Fruit fly (Drosophila melanogaster) whole organism, adult: ENCODE results near the gene CG10562.

Experiments used
- CG11617 ChIP-seq: fragments of 200-800 bp; sonication (Bioruptor generic); optimal IDR thresholded peaks from 2 replicates; lab custom pipeline; 2017; ENCODE audit warnings: mild to moderate bottlenecking, missing biosample characterization, missing genetic modification reagents, missing genetic modification characterization
- CG12768 ChIP-seq: fragments of 200-800 bp; sonication (Bioruptor generic); optimal IDR thresholded peaks from 2 replicates; lab custom pipeline; 2017; ENCODE audit warnings: missing biosample characterization, missing genetic modification characterization, mild to moderate bottlenecking, moderate library complexity, missing genetic modification reagents
- CG14711 ChIP-seq: fragments of 200-800 bp; sonication (Bioruptor generic); optimal IDR thresholded peaks from 2 replicates; lab custom pipeline; 2018; ENCODE audit warnings: missing biosample characterization, mild to moderate bottlenecking, missing genetic modification characterization, moderate library complexity
- CG1620 ChIP-seq: fragments of 200-800 bp; sonication (Bioruptor generic); optimal IDR thresholded peaks from 2 replicates; lab custom pipeline; 2016; ENCODE audit warnings: missing biosample characterization, missing genetic modification characterization
- CG33017 ChIP-seq: fragments of 200-800 bp; sonication (Bioruptor generic); optimal IDR thresholded peaks from 2 replicates; lab custom pipeline; 2018; ENCODE audit warnings: missing biosample characterization, mild to moderate bottlenecking, missing genetic modification characterization, moderate library complexity
- CG5204 ChIP-seq: fragments of 200-800 bp; sonication (Bioruptor generic); optimal IDR thresholded peaks from 2 replicates; lab custom pipeline; 2016; ENCODE audit warnings: missing biosample characterization, missing genetic modification characterization
- CG7045 ChIP-seq: fragments of 200-800 bp; sonication (Bioruptor generic); optimal IDR thresholded peaks from 2 replicates; lab custom pipeline; 2017; ENCODE audit warnings: missing biosample characterization, mild to moderate bottlenecking, missing genetic modification characterization
- CG7101 ChIP-seq: fragments of 200-800 bp; sonication (Bioruptor generic); optimal IDR thresholded peaks from 2 replicates; lab custom pipeline; 2018; ENCODE audit warnings: missing biosample characterization, mild to moderate bottlenecking, missing genetic modification characterization, moderate library complexity
- Clk ChIP-seq: fragments of 200-800 bp; sonication (Bioruptor generic); optimal IDR thresholded peaks from 2 replicates; lab custom pipeline; 2017; ENCODE audit warnings: missing biosample characterization, missing genetic modification characterization
- Crg-1 ChIP-seq: fragments of 200-800 bp; sonication (Bioruptor generic); optimal IDR thresholded peaks from 2 replicates; lab custom pipeline; 2016; ENCODE audit warnings: missing biosample characterization, missing genetic modification characterization
- Hr96 ChIP-seq: fragments of 200-800 bp; sonication (Bioruptor generic); optimal IDR thresholded peaks from 2 replicates; lab custom pipeline; 2016; ENCODE audit warnings: missing biosample characterization, missing genetic modification characterization
- Mnt ChIP-seq: fragments of 200-800 bp; sonication (Bioruptor generic); optimal IDR thresholded peaks from 2 replicates; lab custom pipeline; 2016; ENCODE audit warnings: missing biosample characterization, mild to moderate bottlenecking, missing genetic modification characterization
- bab1 ChIP-seq: fragments of 200-800 bp; sonication (Bioruptor generic); optimal IDR thresholded peaks from 3 replicates; lab custom pipeline; 2019; ENCODE audit warnings: missing biosample characterization, mild to moderate bottlenecking, missing genetic modification characterization, moderate library complexity
- cic ChIP-seq: fragments of 200-800 bp; sonication (Bioruptor generic); optimal IDR thresholded peaks from 2 replicates; lab custom pipeline; 2017; ENCODE audit warnings: missing biosample characterization, mild to moderate bottlenecking, missing genetic modification characterization, moderate library complexity
- cnc ChIP-seq, 2 experiments: fragments of >200 bp; optimal IDR thresholded peaks; 2 replicates each; lab custom pipeline; 2017
- kay ChIP-seq: fragments of 200-800 bp; sonication (Bioruptor generic); peaks from one replicate; lab custom pipeline; 2016; ENCODE audit warnings: missing biosample characterization, missing genetic modification characterization, borderline replicate concordance
- ovo ChIP-seq: fragments of 200-800 bp; sonication (Bioruptor generic); optimal IDR thresholded peaks from 2 replicates; lab custom pipeline; 2016; ENCODE audit warnings: missing biosample characterization, missing genetic modification characterization
- pad ChIP-seq: fragments of 200-800 bp; sonication (Bioruptor generic); optimal IDR thresholded peaks from 3 replicates; lab custom pipeline; 2017; ENCODE audit warnings: missing biosample characterization, missing genetic modification characterization, mild to moderate bottlenecking, moderate library complexity, missing genetic modification reagents
- tj ChIP-seq: fragments of 200-800 bp; sonication (Bioruptor generic); optimal IDR thresholded peaks from 3 replicates; lab custom pipeline; 2017; ENCODE audit warnings: missing biosample characterization, mild to moderate bottlenecking, missing genetic modification characterization, moderate library complexity
- toe ChIP-seq: fragments of 200-800 bp; sonication (Bioruptor generic); optimal IDR thresholded peaks from 2 replicates; lab custom pipeline; 2016; ENCODE audit warnings: missing biosample characterization, missing genetic modification characterization

The CG10562 gene

dm6 chr3R:25312583-25312982 is 10.0 kb downstream of the CG10562 start:
- TF ChIP-seq toe (GFP tag; lab: Kevin White, UChicago) (peak; percentile 26), tj (GFP tag; lab: Kevin White, UChicago) (no peak), kay (GFP tag; lab: Kevin White, UChicago) (no peak), CG33017 (no peak)

dm6 chr3R:25310843-25311242 is 11.7 kb downstream of the CG10562 start, which contains the start of gene CG31099:
CG31099 (minus strand) TSS chr3R:25310943.
- TF ChIP-seq CG1620 (no peak), Clk (GFP tag; lab: Kevin White, UChicago) (no peak), toe (GFP tag; lab: Kevin White, UChicago) (no peak), CG12768 (GFP tag; lab: Kevin White, UChicago) (no peak), cic (no peak), CG7045 (GFP tag; lab: Kevin White, UChicago) (no peak), CG33017 (no peak), kay (GFP tag; lab: Kevin White, UChicago) (no peak), CG14711 (tag; lab: Kevin White, UChicago) (no peak), CG7101 (no peak), bab1 (GFP tag; lab: Kevin White, UChicago) (no peak), ovo (GFP tag; lab: Kevin White, UChicago) (no peak)

dm6 chr3R:25309175-25309574 is 13.4 kb downstream of the CG10562 start:
- TF ChIP-seq cic (peak; percentile 5), CG33017 (no peak), Hr96 (GFP tag; lab: Kevin White, UChicago) (no peak)

- TF ChIP-seq CG12768 (GFP tag; lab: Kevin White, UChicago) (peak; percentile 61), Mnt (peak; percentile 33), Hr96 (GFP tag; lab: Kevin White, UChicago) (peak; percentile 1), pad (GFP tag; lab: Kevin White, UChicago) (no peak), ovo (GFP tag; lab: Kevin White, UChicago) (no peak), CG7045 (GFP tag; lab: Kevin White, UChicago) (no peak), Crg-1 (GFP tag; lab: Kevin White, UChicago) (no peak), cic (peak; percentile 46)
These were observed 14.3 kb downstream of the CG10562 start, which contains the start of gene CG10550 for dm6 chr3R:25308228-25308627. CG10550 (minus strand) TSS chr3R:25308391.

dm6 chr3R:25305822-25306544 is 16.6 kb downstream of the CG10562 start:
- peak; percentile 95 for TF ChIP-seq kay (GFP tag; lab: Kevin White, UChicago)
- peak; percentile 54 to 91 for TF ChIP-seq cnc (optimal IDR thresholded peaks at IDR 0.05; lab: Kevin White, UChicago)
- peak; percentile 23 for TF ChIP-seq CG12768 (GFP tag; lab: Kevin White, UChicago)
- no peak for TF ChIP-seq CG14711 (tag; lab: Kevin White, UChicago)
- TF ChIP-seq CG33017 = no peak
- peak; percentile 73 for TF ChIP-seq cic
- no peak for TF ChIP-seq Crg-1 (GFP tag; lab: Kevin White, UChicago)
- TF ChIP-seq CG5204 (GFP tag; lab: Kevin White, UChicago) = no peak
- peak; percentile 28 for TF ChIP-seq tj (GFP tag; lab: Kevin White, UChicago)

dm6 chr3R:25303857-25304440 is 18.6 kb downstream of the CG10562 start, which contains the start of gene CG31436:
CG31436 (plus strand) TSS chr3R:25304137.
- TF ChIP-seq CG14711 (tag; lab: Kevin White, UChicago) = no peak
- TF ChIP-seq cic = peak; percentile 62
- no peak for TF ChIP-seq Mnt
- no peak for TF ChIP-seq CG11617 (GFP tag; lab: Kevin White, UChicago)
- TF ChIP-seq kay (GFP tag; lab: Kevin White, UChicago) = peak; percentile 84

dm6 chr3R:25302239-25302638 is 20.3 kb downstream of the CG10562 start, which contains the start of gene CG31370:
CG31370 (plus strand) TSS chr3R:25302464.
- TF ChIP-seq cic (peak; percentile 26), ovo (GFP tag; lab: Kevin White, UChicago) (no peak), kay (GFP tag; lab: Kevin White, UChicago) (peak; percentile 93)

dm6 chr3R:25300575-25300974 is 22.0 kb downstream of the CG10562 start, which contains the start of gene CG13659:
CG13659 (plus strand) TSS chr3R:25300891.
- peak; percentile 46 for TF ChIP-seq kay (GFP tag; lab: Kevin White, UChicago)
- no peak for TF ChIP-seq Clk (GFP tag; lab: Kevin White, UChicago)
